Fruit fly (Drosophila melanogaster) whole organism, adult: ENCODE results near the gene Nepl12.

Experiments
- CG11617 ChIP-seq: fragments of 200-800 bp; sonication (Bioruptor generic); optimal IDR thresholded peaks from 2 replicates; lab custom pipeline; 2017; ENCODE audit warnings: mild to moderate bottlenecking, missing biosample characterization, missing genetic modification reagents, missing genetic modification characterization
- CG12768 ChIP-seq: fragments of 200-800 bp; sonication (Bioruptor generic); optimal IDR thresholded peaks from 2 replicates; lab custom pipeline; 2017; ENCODE audit warnings: missing biosample characterization, missing genetic modification characterization, mild to moderate bottlenecking, moderate library complexity, missing genetic modification reagents
- CG14711 ChIP-seq: fragments of 200-800 bp; sonication (Bioruptor generic); optimal IDR thresholded peaks from 2 replicates; lab custom pipeline; 2018; ENCODE audit warnings: missing biosample characterization, mild to moderate bottlenecking, missing genetic modification characterization, moderate library complexity
- CG1620 ChIP-seq: fragments of 200-800 bp; sonication (Bioruptor generic); optimal IDR thresholded peaks from 2 replicates; lab custom pipeline; 2016; ENCODE audit warnings: missing biosample characterization, missing genetic modification characterization
- CG33017 ChIP-seq: fragments of 200-800 bp; sonication (Bioruptor generic); optimal IDR thresholded peaks from 2 replicates; lab custom pipeline; 2018; ENCODE audit warnings: missing biosample characterization, mild to moderate bottlenecking, missing genetic modification characterization, moderate library complexity
- CG5204 ChIP-seq: fragments of 200-800 bp; sonication (Bioruptor generic); optimal IDR thresholded peaks from 2 replicates; lab custom pipeline; 2016; ENCODE audit warnings: missing biosample characterization, missing genetic modification characterization
- CG7045 ChIP-seq: fragments of 200-800 bp; sonication (Bioruptor generic); optimal IDR thresholded peaks from 2 replicates; lab custom pipeline; 2017; ENCODE audit warnings: missing biosample characterization, mild to moderate bottlenecking, missing genetic modification characterization
- CG7101 ChIP-seq: fragments of 200-800 bp; sonication (Bioruptor generic); optimal IDR thresholded peaks from 2 replicates; lab custom pipeline; 2018; ENCODE audit warnings: missing biosample characterization, mild to moderate bottlenecking, missing genetic modification characterization, moderate library complexity
- Clk ChIP-seq: fragments of 200-800 bp; sonication (Bioruptor generic); optimal IDR thresholded peaks from 2 replicates; lab custom pipeline; 2017; ENCODE audit warnings: missing biosample characterization, missing genetic modification characterization
- Crg-1 ChIP-seq: fragments of 200-800 bp; sonication (Bioruptor generic); optimal IDR thresholded peaks from 2 replicates; lab custom pipeline; 2016; ENCODE audit warnings: missing biosample characterization, missing genetic modification characterization
- Hr96 ChIP-seq: fragments of 200-800 bp; sonication (Bioruptor generic); optimal IDR thresholded peaks from 2 replicates; lab custom pipeline; 2016; ENCODE audit warnings: missing biosample characterization, missing genetic modification characterization
- Mnt ChIP-seq: fragments of 200-800 bp; sonication (Bioruptor generic); optimal IDR thresholded peaks from 2 replicates; lab custom pipeline; 2016; ENCODE audit warnings: missing biosample characterization, mild to moderate bottlenecking, missing genetic modification characterization
- bab1 ChIP-seq: fragments of 200-800 bp; sonication (Bioruptor generic); optimal IDR thresholded peaks from 3 replicates; lab custom pipeline; 2019; ENCODE audit warnings: missing biosample characterization, mild to moderate bottlenecking, missing genetic modification characterization, moderate library complexity
- cic ChIP-seq: fragments of 200-800 bp; sonication (Bioruptor generic); optimal IDR thresholded peaks from 2 replicates; lab custom pipeline; 2017; ENCODE audit warnings: missing biosample characterization, mild to moderate bottlenecking, missing genetic modification characterization, moderate library complexity
- cnc ChIP-seq, 2 experiments: fragments of >200 bp; optimal IDR thresholded peaks; 2 replicates each; lab custom pipeline; 2017
- kay ChIP-seq: fragments of 200-800 bp; sonication (Bioruptor generic); peaks from one replicate; lab custom pipeline; 2016; ENCODE audit warnings: missing biosample characterization, missing genetic modification characterization, borderline replicate concordance
- ovo ChIP-seq: fragments of 200-800 bp; sonication (Bioruptor generic); optimal IDR thresholded peaks from 2 replicates; lab custom pipeline; 2016; ENCODE audit warnings: missing biosample characterization, missing genetic modification characterization
- pad ChIP-seq: fragments of 200-800 bp; sonication (Bioruptor generic); optimal IDR thresholded peaks from 3 replicates; lab custom pipeline; 2017; ENCODE audit warnings: missing biosample characterization, missing genetic modification characterization, mild to moderate bottlenecking, moderate library complexity, missing genetic modification reagents
- tj ChIP-seq: fragments of 200-800 bp; sonication (Bioruptor generic); optimal IDR thresholded peaks from 3 replicates; lab custom pipeline; 2017; ENCODE audit warnings: missing biosample characterization, mild to moderate bottlenecking, missing genetic modification characterization, moderate library complexity
- toe ChIP-seq: fragments of 200-800 bp; sonication (Bioruptor generic); optimal IDR thresholded peaks from 2 replicates; lab custom pipeline; 2016; ENCODE audit warnings: missing biosample characterization, missing genetic modification characterization

Nepl12 gene

DNA sequence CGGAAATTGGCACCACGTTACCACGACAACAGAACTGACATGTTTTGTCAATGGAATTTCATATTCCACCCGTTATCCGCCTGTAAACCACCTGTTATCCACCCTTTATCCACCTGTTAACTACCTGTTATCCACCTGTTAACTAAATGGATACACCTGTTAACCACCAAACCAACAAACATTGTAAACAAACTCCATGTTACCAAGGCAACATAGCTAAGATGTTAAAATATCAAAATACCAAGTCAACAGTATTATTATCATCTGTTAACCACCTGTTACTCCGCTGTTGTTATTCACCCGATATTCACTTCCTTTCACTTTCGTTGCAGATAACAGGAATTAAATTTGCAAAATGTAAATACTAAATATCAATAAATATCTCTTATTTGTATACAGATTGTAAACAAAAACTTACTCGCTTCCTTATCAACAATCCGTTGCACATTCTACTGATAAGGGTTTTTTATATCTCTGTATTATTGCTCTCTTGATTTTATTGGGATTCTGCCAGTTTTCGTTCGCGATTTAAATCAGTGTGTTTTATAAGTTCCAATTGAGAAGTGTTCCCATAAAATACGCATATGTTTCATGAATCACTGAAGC is at the start of gene Nepl12:
Gene Nepl12 (plus strand): TSS at position 556 of the 606 bp plus-strand sequence.
- TF ChIP-seq CG14711 (tag; lab: Kevin White, UChicago) (no peak), bab1 (GFP tag; lab: Kevin White, UChicago) (no peak), Clk (GFP tag; lab: Kevin White, UChicago) (no peak), CG5204 (GFP tag; lab: Kevin White, UChicago) (no peak), pad (peak; percentile 7), ovo (GFP tag; lab: Kevin White, UChicago) (peak; percentile 3), toe (no peak), CG7045 (GFP tag; lab: Kevin White, UChicago) (no peak), kay (GFP tag; lab: Kevin White, UChicago) (no peak), CG12768 (peak; percentile 63), cic (GFP tag; lab: Kevin White, UChicago) (peak; percentile 80), cnc (optimal IDR thresholded peaks at IDR 0.05; lab: Kevin White, UChicago) (no peak), tj (no peak), CG1620 (GFP tag; lab: Kevin White, UChicago) (no peak), CG7101 (tag; lab: Kevin White, UChicago) (no peak), CG11617 (GFP tag; lab: Kevin White, UChicago) (no peak), Crg-1 (GFP tag; lab: Kevin White, UChicago) (no peak), Hr96 (no peak), CG33017 (tag; lab: Kevin White, UChicago) (no peak), Mnt (GFP tag; lab: Kevin White, UChicago) (peak; percentile 5)

DNA sequence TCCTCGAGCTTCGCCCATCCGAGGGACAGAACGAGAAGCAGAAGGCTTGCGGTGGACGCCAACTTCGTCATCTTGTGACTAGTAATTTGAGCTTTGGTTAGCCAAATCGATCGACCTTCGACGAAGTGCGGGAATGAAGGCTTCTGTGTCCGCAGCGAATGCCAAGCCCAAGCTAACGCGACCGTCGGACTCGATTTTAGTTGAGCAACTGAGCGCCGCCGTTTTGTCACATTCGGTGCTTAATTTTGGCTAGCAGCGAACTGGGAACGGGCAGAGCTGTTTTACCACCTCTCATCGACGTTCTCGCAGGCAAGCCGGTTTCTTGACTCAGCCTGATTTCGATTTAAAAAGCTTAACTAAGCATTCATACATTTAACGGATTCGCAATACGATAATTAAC is 49.1 kb upstream of the Nepl12 start:
- TF ChIP-seq tj (peak; percentile 63), kay (GFP tag; lab: Kevin White, UChicago) (no peak)

DNA sequence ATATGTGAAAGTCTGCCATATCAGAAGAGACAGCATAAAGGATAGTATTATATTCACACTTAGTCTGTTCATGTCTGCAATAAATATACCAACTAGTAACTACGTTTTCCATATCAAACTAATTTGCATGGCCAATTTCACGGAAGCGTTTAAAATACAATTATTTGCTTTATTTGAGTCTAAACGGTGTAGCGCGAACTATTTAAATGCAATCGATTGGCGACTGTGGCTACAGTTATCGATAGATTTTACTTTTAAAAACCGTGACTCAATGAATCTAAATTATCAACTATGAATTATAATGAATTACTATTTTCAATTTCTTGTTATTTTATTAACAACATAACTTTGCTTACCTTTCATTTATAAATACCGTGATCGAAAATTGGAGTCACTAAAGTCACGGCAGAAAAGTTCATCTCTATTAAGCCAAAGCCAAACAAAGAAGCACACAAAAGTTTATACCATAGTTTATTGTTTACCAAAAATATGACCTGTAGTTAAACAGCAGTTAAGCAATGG is 48.4 kb upstream of the Nepl12 start, which contains the start of the genes CG9427 and CG8319:
Gene CG9427 (minus strand): TSS at position 51 of the 522 bp plus-strand sequence.
Gene CG8319 (plus strand): TSS at position 442 of the 522 bp plus-strand sequence.
- TF ChIP-seq Crg-1 (GFP tag; lab: Kevin White, UChicago) (peak; percentile 56), CG11617 (GFP tag; lab: Kevin White, UChicago) (peak; percentile 61), CG1620 (GFP tag; lab: Kevin White, UChicago) (peak; percentile 39), cic (GFP tag; lab: Kevin White, UChicago) (peak; percentile 28), bab1 (GFP tag; lab: Kevin White, UChicago) (peak; percentile 85), CG7101 (tag; lab: Kevin White, UChicago) (peak; percentile 69), Mnt (GFP tag; lab: Kevin White, UChicago) (peak; percentile 78), CG7045 (GFP tag; lab: Kevin White, UChicago) (peak; percentile 9), ovo (GFP tag; lab: Kevin White, UChicago) (no peak), CG33017 (tag; lab: Kevin White, UChicago) (peak; percentile 33), pad (peak; percentile 23), kay (GFP tag; lab: Kevin White, UChicago) (no peak), CG12768 (no peak), CG14711 (tag; lab: Kevin White, UChicago) (peak; percentile 65)

- TF ChIP-seq CG1620 (GFP tag; lab: Kevin White, UChicago) (no peak), cic (GFP tag; lab: Kevin White, UChicago) (no peak), CG11617 (GFP tag; lab: Kevin White, UChicago) (no peak), pad (no peak), Mnt (GFP tag; lab: Kevin White, UChicago) (no peak), CG33017 (tag; lab: Kevin White, UChicago) (no peak), Hr96 (no peak), tj (no peak), bab1 (GFP tag; lab: Kevin White, UChicago) (no peak), CG7045 (GFP tag; lab: Kevin White, UChicago) (no peak)
Observed at dm6 chr3R:9628036-9628435, 47.3 kb upstream of the Nepl12 start.

DNA sequence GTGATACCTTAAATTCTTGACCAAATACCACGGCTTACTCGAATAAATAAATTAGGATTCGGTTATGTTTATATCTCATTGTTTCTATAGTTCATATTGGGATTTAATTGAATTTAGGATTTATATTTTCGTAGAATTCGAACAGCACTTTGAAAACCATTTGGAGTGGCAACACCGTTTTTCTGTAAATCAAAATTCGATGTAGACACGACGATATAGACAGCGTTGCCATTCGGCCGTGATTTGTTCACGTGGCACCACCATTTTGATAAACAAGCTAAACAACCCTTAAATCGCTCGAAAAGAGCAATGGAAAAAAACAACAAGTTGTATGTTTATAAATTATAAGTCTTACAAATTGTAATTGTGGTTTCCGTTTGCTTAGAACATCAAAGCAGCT is 46.7 kb upstream of the Nepl12 start:
- no peak for TF ChIP-seq tj
- TF ChIP-seq Mnt (GFP tag; lab: Kevin White, UChicago) = peak; percentile 88
- TF ChIP-seq bab1 (GFP tag; lab: Kevin White, UChicago) = peak; percentile 4
- peak; percentile 88 for TF ChIP-seq CG14711 (tag; lab: Kevin White, UChicago)

DNA sequence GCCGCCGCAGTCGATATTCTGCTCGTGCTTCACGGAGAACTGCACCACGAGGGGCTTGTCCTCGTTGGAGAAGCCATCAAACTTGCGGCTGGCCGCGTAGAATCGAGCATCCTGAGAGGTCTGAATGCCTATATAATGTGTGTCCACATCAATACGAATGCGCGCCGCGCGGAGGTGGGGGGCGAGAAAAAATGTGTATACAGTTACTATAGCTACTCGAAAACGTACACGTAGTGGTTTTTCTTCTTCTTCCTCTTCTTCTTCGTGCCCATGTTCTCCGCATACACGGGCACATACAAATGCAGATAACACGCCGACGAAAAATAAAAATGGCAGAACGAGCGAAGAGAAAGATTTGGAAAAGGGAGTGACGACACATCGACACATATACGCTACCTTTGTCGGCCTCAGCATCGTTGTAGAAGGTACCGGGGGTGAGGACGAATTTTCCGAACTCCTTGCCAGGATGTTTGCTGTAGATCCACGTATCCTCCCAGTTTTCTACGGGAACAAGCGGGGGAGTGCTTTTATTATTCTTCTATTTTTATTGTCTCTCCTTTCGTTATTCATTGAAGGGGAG is 45.2 kb upstream of the Nepl12 start:
- TF ChIP-seq Hr96 (no peak), CG33017 (tag; lab: Kevin White, UChicago) (no peak), CG5204 (GFP tag; lab: Kevin White, UChicago) (no peak), CG1620 (GFP tag; lab: Kevin White, UChicago) (no peak), toe (no peak), CG7101 (tag; lab: Kevin White, UChicago) (no peak), tj (peak; percentile 74), ovo (GFP tag; lab: Kevin White, UChicago) (peak; percentile 49), bab1 (GFP tag; lab: Kevin White, UChicago) (no peak), CG14711 (tag; lab: Kevin White, UChicago) (no peak), cnc (optimal IDR thresholded peaks at IDR 0.05; lab: Kevin White, UChicago) (no peak), Clk (GFP tag; lab: Kevin White, UChicago) (no peak), CG7045 (GFP tag; lab: Kevin White, UChicago) (no peak), CG11617 (GFP tag; lab: Kevin White, UChicago) (no peak), cic (GFP tag; lab: Kevin White, UChicago) (peak; percentile 97), kay (GFP tag; lab: Kevin White, UChicago) (no peak), Mnt (GFP tag; lab: Kevin White, UChicago) (peak; percentile 70), pad (no peak), Crg-1 (GFP tag; lab: Kevin White, UChicago) (no peak), CG12768 (no peak)
